Worm (Caenorhabditis elegans): ENCODE measurements around the gene F55A11.7.

Gene F55A11.7

ce11 chrV:11787258-11787657, at the start of gene F55A11.7:
F55A11.7 (minus strand) TSS chrV:11787443.
- TF ChIP-seq F13C5.2 (tag; optimal IDR thresholded peaks at IDR 0.05): no peak
- TF ChIP-seq sea-1 (GFP tag; conservative IDR thresholded peaks at IDR 0.05): no peak
- TF ChIP-seq tbx-37 (GFP tag; conservative IDR thresholded peaks at IDR 0.05): no peak
- no peak for TF ChIP-seq tbx-11 (GFP tag; IDR thresholded peaks at IDR 0.05)
- TF ChIP-seq aly-1 (tag; optimal IDR thresholded peaks at IDR 0.05): no peak

ce11 chrV:11836073-11836472, 48.8 kb upstream of the F55A11.7 start, which contains the start of gene R13H4.2:
R13H4.2 (plus strand) TSS chrV:11836391.
- TF ChIP-seq B0310.2 (tag; optimal IDR thresholded peaks at IDR 0.05) (no peak), ets-7 (tag; optimal IDR thresholded peaks at IDR 0.05) (no peak), hmbx-1 (tag; optimal IDR thresholded peaks at IDR 0.05) (no peak), pes-1 (GFP tag; IDR thresholded peaks at IDR 0.05) (no peak), tra-4 (tag; optimal IDR thresholded peaks at IDR 0.05) (no peak), flt-1 (GFP tag; IDR thresholded peaks at IDR 0.05) (no peak)

ce11 chrV:11833319-11833718, 46.1 kb upstream of the F55A11.7 start, which contains the start of gene pho-8:
pho-8 (plus strand) TSS chrV:11833619.
- TF ChIP-seq ceh-13 (GFP tag; optimal IDR thresholded peaks at IDR 0.05): no peak
- TF ChIP-seq flt-1 (GFP tag; IDR thresholded peaks at IDR 0.05): no peak
- no peak for TF ChIP-seq tra-4 (tag; optimal IDR thresholded peaks at IDR 0.05)

- no peak for TF ChIP-seq ama-1 (optimal IDR thresholded peaks at IDR 0.05)
- TF ChIP-seq hmbx-1 (tag; optimal IDR thresholded peaks at IDR 0.05): no peak
Measured at ce11 chrV:11829282-11829681, 42.0 kb upstream of the F55A11.7 start, which contains the start of gene col-158. col-158 (plus strand) TSS chrV:11829582.

ce11 chrV:11826967-11827366, 39.7 kb upstream of the F55A11.7 start, which contains the start of the genes mpst-1 and D2023.6:
mpst-1 (minus strand) TSS chrV:11827067.
D2023.6 (plus strand) TSS chrV:11827354.
- TF ChIP-seq hmg-4 (GFP tag; optimal IDR thresholded peaks at IDR 0.05) (no peak), ama-1 (optimal IDR thresholded peaks at IDR 0.05) (no peak), flt-1 (GFP tag; IDR thresholded peaks at IDR 0.05) (no peak), hmbx-1 (tag; optimal IDR thresholded peaks at IDR 0.05) (no peak), tra-4 (tag; optimal IDR thresholded peaks at IDR 0.05) (no peak), ceh-36 (tag; optimal IDR thresholded peaks at IDR 0.05) (no peak), B0310.2 (tag; optimal IDR thresholded peaks at IDR 0.05) (no peak), F13C5.2 (tag; optimal IDR thresholded peaks at IDR 0.05) (no peak), aly-1 (tag; optimal IDR thresholded peaks at IDR 0.05) (no peak), scrt-1 (GFP tag; IDR thresholded peaks at IDR 0.05) (no peak), tbx-11 (GFP tag; IDR thresholded peaks at IDR 0.05) (no peak)

ce11 chrV:11825662-11826061, 38.4 kb upstream of the F55A11.7 start, which contains the start of gene D2023.4:
D2023.4 (minus strand) TSS chrV:11825762.
- TF ChIP-seq sea-1 (GFP tag; conservative IDR thresholded peaks at IDR 0.05) (no peak), ceh-13 (GFP tag; optimal IDR thresholded peaks at IDR 0.05) (no peak), tbx-11 (GFP tag; IDR thresholded peaks at IDR 0.05) (no peak), B0310.2 (tag; optimal IDR thresholded peaks at IDR 0.05) (no peak), flt-1 (GFP tag; IDR thresholded peaks at IDR 0.05) (no peak), hmbx-1 (tag; optimal IDR thresholded peaks at IDR 0.05) (no peak), F13C5.2 (tag; optimal IDR thresholded peaks at IDR 0.05) (no peak), aly-1 (tag; optimal IDR thresholded peaks at IDR 0.05) (no peak), ceh-36 (tag; optimal IDR thresholded peaks at IDR 0.05) (no peak), scrt-1 (GFP tag; IDR thresholded peaks at IDR 0.05) (no peak), pes-1 (GFP tag; IDR thresholded peaks at IDR 0.05) (no peak), tbx-37 (GFP tag; conservative IDR thresholded peaks at IDR 0.05) (no peak), ets-7 (tag; optimal IDR thresholded peaks at IDR 0.05) (no peak), tra-4 (tag; optimal IDR thresholded peaks at IDR 0.05) (no peak), ama-1 (optimal IDR thresholded peaks at IDR 0.05) (no peak), hmg-4 (GFP tag; optimal IDR thresholded peaks at IDR 0.05) (no peak), hnd-1 (tag; optimal IDR thresholded peaks at IDR 0.05) (no peak)

- no peak for TF ChIP-seq scrt-1 (GFP tag; IDR thresholded peaks at IDR 0.05)
- no peak for TF ChIP-seq ceh-36 (tag; optimal IDR thresholded peaks at IDR 0.05)
- TF ChIP-seq tbx-11 (GFP tag; IDR thresholded peaks at IDR 0.05): no peak
- TF ChIP-seq sea-1 (GFP tag; conservative IDR thresholded peaks at IDR 0.05): no peak
- TF ChIP-seq B0310.2 (tag; optimal IDR thresholded peaks at IDR 0.05): no peak
- TF ChIP-seq hmg-4 (GFP tag; optimal IDR thresholded peaks at IDR 0.05): no peak
Measured at ce11 chrV:11823978-11824377, 36.7 kb upstream of the F55A11.7 start.

- TF ChIP-seq flt-1 (GFP tag; IDR thresholded peaks at IDR 0.05) (no peak), hmg-4 (GFP tag; optimal IDR thresholded peaks at IDR 0.05) (no peak), sea-1 (GFP tag; conservative IDR thresholded peaks at IDR 0.05) (no peak), F13C5.2 (tag; optimal IDR thresholded peaks at IDR 0.05) (no peak), tra-4 (tag; optimal IDR thresholded peaks at IDR 0.05) (no peak), tbx-11 (GFP tag; IDR thresholded peaks at IDR 0.05) (no peak), pes-1 (GFP tag; IDR thresholded peaks at IDR 0.05) (no peak), ceh-36 (tag; optimal IDR thresholded peaks at IDR 0.05) (no peak)
Measured at ce11 chrV:11822461-11822939, 35.3 kb upstream of the F55A11.7 start, which contains the start of gene pyc-1. pyc-1 (minus strand) TSS chrV:11822529.

- TF ChIP-seq tbx-37 (GFP tag; conservative IDR thresholded peaks at IDR 0.05): no peak
- no peak for TF ChIP-seq F13C5.2 (tag; optimal IDR thresholded peaks at IDR 0.05)
- TF ChIP-seq sea-1 (GFP tag; conservative IDR thresholded peaks at IDR 0.05): no peak
Measured at ce11 chrV:11820551-11820950, 33.3 kb upstream of the F55A11.7 start.
